Fruit fly (Drosophila melanogaster): Measurements from ENCODE around the gene Spindly.
A peak's percentile ranks its signal among the peaks of the same experiment; 100 is the strongest.

Gene Spindly

DNA sequence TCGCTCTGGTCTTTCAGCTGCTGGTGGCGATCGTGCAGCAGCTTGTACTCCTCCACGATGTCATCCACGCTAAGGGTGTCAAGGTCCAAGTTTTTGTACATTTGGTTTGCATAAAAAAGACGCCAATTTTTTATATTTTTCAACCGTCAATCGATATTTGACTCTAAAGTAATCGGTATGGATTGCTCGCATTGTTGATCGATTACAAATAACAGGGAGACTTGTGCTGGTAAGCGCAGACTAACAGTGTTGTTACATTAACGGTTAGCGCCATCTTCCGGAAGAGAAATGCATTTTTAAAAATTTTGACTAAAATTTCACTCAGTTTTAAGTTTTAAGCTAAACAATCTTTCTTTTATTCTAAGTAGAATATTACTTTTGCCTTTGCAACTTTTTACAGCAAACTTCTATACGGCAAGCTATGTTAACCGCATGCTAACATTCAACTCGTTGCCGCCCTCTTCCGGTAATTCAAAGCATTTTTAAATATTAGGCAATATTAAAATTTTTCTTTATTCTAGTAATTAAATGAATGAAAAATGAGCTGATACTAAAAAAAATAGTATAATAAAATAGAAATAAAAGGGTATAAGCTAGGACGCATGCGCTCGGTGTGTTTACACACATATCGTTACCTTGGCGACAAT lies at the start of gene Spindly, which contains the start of gene IFT57:
Gene Spindly (minus strand): TSS at position 132 of the 647 bp plus-strand sequence.
Gene IFT57 (plus strand): TSS at position 604 of the 647 bp plus-strand sequence.
- TF ChIP-seq CG7839 (tag; optimal IDR thresholded peaks at IDR 0.05) (no peak), tna (GFP tag; IDR thresholded peaks at IDR 0.05; ENCODE audit: partially characterized antibody) (0 out of 2 replicates have a peak, but pooled peaks have one; percentile 13), sqz (GFP tag; optimal IDR thresholded peaks at IDR 0.05) (peak; percentile 58), CG17328 (GFP tag; IDR thresholded peaks at IDR 0.05) (no peak), MBD-R2 (GFP tag; IDR thresholded peaks at IDR 0.05) (peak; percentile 50), nmo (GFP tag; optimal IDR thresholded peaks at IDR 0.05) (peak; percentile 5), MESR4 (GFP tag; optimal IDR thresholded peaks at IDR 0.05) (peak; percentile 29), unc-4 (GFP tag; IDR thresholded peaks at IDR 0.05; ENCODE audit: partially characterized antibody) (peak; percentile 65), CG8944 (GFP tag; optimal IDR thresholded peaks at IDR 0.05) (no peak), CG1603 (tag; optimal IDR thresholded peaks at IDR 0.05) (peak; percentile 34), TFAM (GFP tag; optimal IDR thresholded peaks at IDR 0.05) (no peak), CoRest (tag; optimal IDR thresholded peaks at IDR 0.05) (peak; percentile 9), zen2 (GFP tag; IDR thresholded peaks at IDR 0.05; ENCODE audit: partially characterized antibody) (peak; percentile 51; the same call in 2 of the 3 replicates), CG16813 (GFP tag; IDR thresholded peaks at IDR 0.05; ENCODE audit: partially characterized antibody) (peak; percentile 57), CG1233 (GFP tag; optimal IDR thresholded peaks at IDR 0.05) (no peak), CG2129 (GFP tag; IDR thresholded peaks at IDR 0.05; ENCODE audit: partially characterized antibody) (peak; percentile 36; the same call in 1 of the 2 replicates), dysf (GFP tag; IDR thresholded peaks at IDR 0.05) (no peak), CG4282 (GFP tag; optimal IDR thresholded peaks at IDR 0.05) (no peak), Bgb (GFP tag; IDR thresholded peaks at IDR 0.05; ENCODE audit: partially characterized antibody) (peak; percentile 59; the same call in 1 of the 2 replicates), caup (GFP tag; optimal IDR thresholded peaks at IDR 0.05; ENCODE audit: severe bottlenecking) (no peak), CG32532 (GFP tag; IDR thresholded peaks at IDR 0.05) (no peak), CTCF (GFP tag; optimal IDR thresholded peaks at IDR 0.05) (peak; percentile 95), trem (tag; optimal IDR thresholded peaks at IDR 0.05) (peak; percentile 23), CG6791 (GFP tag; IDR thresholded peaks at IDR 0.05; ENCODE audit: partially characterized antibody) (peak; percentile 74), CG14860 (GFP tag; IDR thresholded peaks at IDR 0.05; ENCODE audit: partially characterized antibody) (peak; percentile 17; the same call in 1 of the 3 replicates), ato (GFP tag; IDR thresholded peaks at IDR 0.05; ENCODE audit: partially characterized antibody) (peak; percentile 71), Myb (GFP tag; optimal IDR thresholded peaks at IDR 0.05) (peak; percentile 53), Sry-δ (GFP tag; optimal IDR thresholded peaks at IDR 0.05) (peak; percentile 19), CG17186 (GFP tag; optimal IDR thresholded peaks at IDR 0.05) (peak; percentile 99), CG1024 (GFP tag; IDR thresholded peaks at IDR 0.05) (no peak), Gug (GFP tag; IDR thresholded peaks at IDR 0.05) (no peak), fd96Cb (tag; optimal IDR thresholded peaks at IDR 0.05) (no peak), sob (GFP tag; IDR thresholded peaks at IDR 0.05) (0 out of 2 replicates have a peak, but pooled peaks have one; percentile 21), hbn (GFP tag; IDR thresholded peaks at IDR 0.05; ENCODE audit: partially characterized antibody) (peak; percentile 35; the same call in 1 of the 2 replicates), CG14710 (tag; optimal IDR thresholded peaks at IDR 0.05) (peak; percentile 4), E2f2 (GFP tag; IDR thresholded peaks at IDR 0.05) (peak; percentile 93), CG13287 (GFP tag; IDR thresholded peaks at IDR 0.05; ENCODE audit: partially characterized antibody) (peak; percentile 72), ewg (GFP tag; optimal IDR thresholded peaks at IDR 0.05) (peak; percentile 17), CG7928 (GFP tag; optimal IDR thresholded peaks at IDR 0.05) (no peak), Scr (GFP tag; IDR thresholded peaks at IDR 0.05; ENCODE audit: partially characterized antibody) (peak; percentile 67), bigmax (GFP tag; optimal IDR thresholded peaks at IDR 0.05) (no peak), Opbp (GFP tag; IDR thresholded peaks at IDR 0.05; ENCODE audit: partially characterized antibody) (peak; percentile 68; the same call in 2 of the 3 replicates), Doc3 (GFP tag; IDR thresholded peaks at IDR 0.05; ENCODE audit: partially characterized antibody) (peak; percentile 46; the same call in 1 of the 3 replicates), CG18262 (tag; optimal IDR thresholded peaks at IDR 0.05) (peak; percentile 0), chinmo (GFP tag; IDR thresholded peaks at IDR 0.05; ENCODE audit: partially characterized antibody) (peak; percentile 62; the same call in 1 of the 4 replicates), Sin3A (optimal IDR thresholded peaks at IDR 0.05) (peak; percentile 15), CG10267 (tag; optimal IDR thresholded peaks at IDR 0.05) (peak; percentile 27), h (optimal IDR thresholded peaks at IDR 0.05) (no peak)

Measured in whole organism, embryonic.